Fruit fly (Drosophila melanogaster) Kc167 (cell line): ENCODE measurements around the gene COX7B.

Experiments
- Myc ChIP-seq: fragments of >200 bp; optimal IDR thresholded peaks from 2 replicates; lab custom pipeline; 2017; ENCODE audit warnings: missing external identifiers
- Sin3A ChIP-seq: fragments of >200 bp; optimal IDR thresholded peaks from 2 replicates; lab custom pipeline; 2018; ENCODE audit warnings: missing external identifiers
- h ChIP-seq: fragments of >200 bp; optimal IDR thresholded peaks from 3 replicates; lab custom pipeline; 2018; ENCODE audit warnings: missing external identifiers
- insv ChIP-seq: fragments of >200 bp; optimal IDR thresholded peaks from 3 replicates; lab custom pipeline; 2018; ENCODE audit warnings: missing external identifiers
- psq ChIP-seq: fragments of >200 bp; optimal IDR thresholded peaks from 2 replicates; lab custom pipeline; 2017; ENCODE audit warnings: missing external identifiers
- ttk ChIP-seq: sonication (Bioruptor generic); optimal IDR thresholded peaks from 2 replicates; lab custom pipeline; 2017; ENCODE audit warnings: missing external identifiers

dm6 chr3L:17394435-17395017 is 30.8 kb upstream of the COX7B start:
- TF ChIP-seq ttk (lab: Kevin White, UChicago) (no peak), Myc (lab: Kevin White, UChicago) (no peak), h (lab: Kevin White, UChicago) (no peak), psq (lab: Kevin White, UChicago) (no peak), Sin3A (lab: Kevin White, UChicago) (no peak), insv (no peak)
